Fruit fly (Drosophila melanogaster): Measurements from ENCODE around the gene GILT3.

The GILT3 gene

DNA sequence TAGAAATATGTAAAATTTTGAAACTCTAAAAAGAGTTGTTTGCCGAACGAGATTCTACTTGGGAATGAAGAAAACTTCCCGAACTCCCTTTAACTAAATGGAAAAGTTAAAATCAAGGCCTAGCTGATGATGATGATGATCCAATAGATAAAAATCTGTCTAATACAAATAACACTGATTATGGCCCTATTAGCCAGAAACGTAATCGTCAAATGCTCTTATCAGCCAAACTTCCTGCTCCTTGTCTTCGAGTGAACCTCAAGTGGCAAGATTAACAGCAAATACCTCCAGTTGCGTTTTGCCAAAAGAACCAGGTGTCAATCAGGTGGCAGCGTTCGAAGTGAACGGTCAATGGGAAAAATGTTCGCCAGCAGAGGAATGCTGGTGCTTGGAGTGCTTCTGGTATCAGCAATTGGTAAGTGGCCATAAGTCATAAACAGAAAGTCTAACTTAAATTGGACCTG is 23.2 kb downstream of the GILT3 start, which contains the start of the genes CG31468 and Gba1a:
Gene CG31468 (minus strand): TSS at position 51 of the 464 bp plus-strand sequence.
Gene Gba1a (plus strand): TSS at position 318 of the 464 bp plus-strand sequence.
- no peak for TF ChIP-seq pad (GFP tag; optimal IDR thresholded peaks at IDR 0.05)
- TF ChIP-seq kay (GFP tag; ENCODE audit: borderline replicate concordance): no peak
- no peak for TF ChIP-seq cnc (optimal IDR thresholded peaks at IDR 0.05)
- TF ChIP-seq CG5204 (GFP tag; optimal IDR thresholded peaks at IDR 0.05): no peak
- no peak for TF ChIP-seq CG7045 (GFP tag; optimal IDR thresholded peaks at IDR 0.05)
- TF ChIP-seq CG12768 (GFP tag; optimal IDR thresholded peaks at IDR 0.05): no peak
- no peak for TF ChIP-seq CG7101 (tag; optimal IDR thresholded peaks at IDR 0.05)
- no peak for TF ChIP-seq Crg-1 (GFP tag; optimal IDR thresholded peaks at IDR 0.05)
- TF ChIP-seq cic (GFP tag; optimal IDR thresholded peaks at IDR 0.05): no peak
- no peak for TF ChIP-seq CG33017 (tag; optimal IDR thresholded peaks at IDR 0.05)
- TF ChIP-seq Hr96 (GFP tag; optimal IDR thresholded peaks at IDR 0.05): no peak
- TF ChIP-seq tj (GFP tag; optimal IDR thresholded peaks at IDR 0.05): no peak
- no peak for TF ChIP-seq bab1 (GFP tag; optimal IDR thresholded peaks at IDR 0.05)
- no peak for TF ChIP-seq CG11617 (GFP tag; optimal IDR thresholded peaks at IDR 0.05)
- TF ChIP-seq Mnt (GFP tag; optimal IDR thresholded peaks at IDR 0.05): no peak

DNA sequence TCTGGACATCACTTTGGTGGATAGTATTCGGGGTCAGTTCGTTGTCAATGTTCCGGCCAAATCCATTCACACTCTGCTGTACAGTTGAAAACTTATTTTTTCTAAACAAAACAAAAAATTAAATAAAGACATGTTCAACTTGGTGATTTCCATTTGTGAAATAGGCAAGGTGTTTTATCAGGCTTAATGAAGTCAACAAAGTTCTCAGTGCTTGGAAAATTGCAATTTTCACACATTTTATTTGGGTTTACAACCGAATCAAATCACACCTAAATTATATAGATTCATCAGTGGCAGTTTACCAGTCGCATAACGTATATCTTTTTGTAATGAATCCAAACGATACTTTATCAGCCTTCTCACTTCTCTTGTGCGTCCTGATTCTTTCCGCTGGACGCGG is 25.3 kb downstream of the GILT3 start, which contains the start of gene Qsox4:
Gene Qsox4 (plus strand): TSS at position 301 of the 400 bp plus-strand sequence.
- TF ChIP-seq cic (GFP tag; optimal IDR thresholded peaks at IDR 0.05) (no peak), CG12768 (GFP tag; optimal IDR thresholded peaks at IDR 0.05) (no peak), ovo (GFP tag; optimal IDR thresholded peaks at IDR 0.05) (no peak), tj (GFP tag; optimal IDR thresholded peaks at IDR 0.05) (no peak), CG7045 (GFP tag; optimal IDR thresholded peaks at IDR 0.05) (no peak), CG11617 (GFP tag; optimal IDR thresholded peaks at IDR 0.05) (no peak), Crg-1 (GFP tag; optimal IDR thresholded peaks at IDR 0.05) (no peak)

DNA sequence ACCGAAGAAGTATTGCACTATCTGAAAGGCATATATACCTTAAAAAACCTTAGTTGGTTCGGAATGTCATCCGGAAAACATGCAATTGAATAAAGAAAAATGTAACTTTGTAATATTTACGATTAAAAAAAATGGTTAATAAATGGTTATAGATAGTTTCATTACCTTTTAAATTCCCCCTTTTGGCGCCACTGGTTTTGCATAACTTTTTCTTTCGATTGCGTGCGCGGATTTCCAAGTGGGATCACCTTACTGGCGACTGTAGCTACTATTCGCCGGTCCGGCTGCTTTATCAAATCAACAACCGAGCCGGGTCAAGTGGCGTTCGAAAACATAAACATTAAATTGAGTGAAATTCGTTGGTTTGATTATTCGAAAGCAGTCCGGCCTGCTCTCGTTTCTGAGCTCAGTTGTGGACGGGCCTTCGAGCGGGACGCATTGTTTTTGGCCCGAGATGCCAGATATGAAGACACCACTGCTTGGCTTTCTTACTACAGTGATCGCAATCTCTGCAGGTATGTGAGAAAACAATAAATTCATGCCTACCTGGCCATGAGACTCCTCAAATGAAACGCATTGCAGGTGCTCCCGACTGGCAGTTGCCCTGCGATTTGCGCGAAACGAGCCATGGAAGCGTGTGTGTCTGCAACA is 27.4 kb downstream of the GILT3 start, which contains the start of gene Gba1b:
Gene Gba1b (plus strand): TSS at position 422 of the 651 bp plus-strand sequence.
- TF ChIP-seq CG1620 (GFP tag; optimal IDR thresholded peaks at IDR 0.05) (no peak), pad (GFP tag; optimal IDR thresholded peaks at IDR 0.05) (no peak), cnc (optimal IDR thresholded peaks at IDR 0.05) (no peak), CG11617 (GFP tag; optimal IDR thresholded peaks at IDR 0.05) (no peak)

DNA sequence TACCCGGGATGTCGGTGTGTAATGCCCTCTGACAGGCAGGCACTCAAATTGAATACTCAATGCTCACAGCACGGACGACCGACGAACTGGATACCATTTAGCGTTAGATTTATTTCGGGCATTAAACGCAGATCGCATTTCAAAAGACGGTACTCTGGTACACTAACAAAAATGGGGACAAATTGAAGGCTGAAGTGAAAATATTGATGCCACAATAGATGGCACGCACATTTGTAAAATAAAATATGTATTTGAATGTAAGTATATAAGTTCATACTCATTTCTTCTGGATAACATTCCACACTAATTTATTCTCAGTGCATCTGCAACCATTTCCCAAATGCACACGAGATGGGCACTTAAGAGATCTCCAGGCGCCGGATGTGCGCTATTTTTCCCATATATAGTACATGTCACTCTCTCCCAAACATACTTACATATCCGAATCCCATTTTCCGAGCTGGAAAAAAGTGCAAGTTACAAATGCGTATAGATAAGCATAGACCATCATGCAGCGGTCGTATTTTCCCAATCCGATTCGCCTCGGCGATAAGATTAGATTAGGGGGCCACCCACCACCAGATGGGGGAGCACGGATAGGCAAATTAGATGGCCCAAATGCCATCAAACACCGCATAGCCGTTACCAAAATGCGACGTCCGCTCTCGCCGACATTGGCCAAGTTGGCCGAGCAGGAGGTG is 32.5 kb downstream of the GILT3 start, which contains the start of gene CG10301:
Gene CG10301 (plus strand): TSS at position 651 of the 701 bp plus-strand sequence.
- TF ChIP-seq CG11617 (GFP tag; optimal IDR thresholded peaks at IDR 0.05) (no peak), kay (GFP tag; ENCODE audit: borderline replicate concordance) (no peak), cic (GFP tag; optimal IDR thresholded peaks at IDR 0.05) (no peak), CG33017 (tag; optimal IDR thresholded peaks at IDR 0.05) (no peak), Mnt (GFP tag; optimal IDR thresholded peaks at IDR 0.05) (no peak), tj (GFP tag; optimal IDR thresholded peaks at IDR 0.05) (no peak), CG12768 (GFP tag; optimal IDR thresholded peaks at IDR 0.05) (no peak), ovo (GFP tag; optimal IDR thresholded peaks at IDR 0.05) (no peak), CG7045 (GFP tag; optimal IDR thresholded peaks at IDR 0.05) (no peak), pad (GFP tag; optimal IDR thresholded peaks at IDR 0.05) (no peak), toe (GFP tag; optimal IDR thresholded peaks at IDR 0.05) (no peak), Clk (GFP tag; optimal IDR thresholded peaks at IDR 0.05) (no peak), CG14711 (tag; optimal IDR thresholded peaks at IDR 0.05) (no peak), bab1 (GFP tag; optimal IDR thresholded peaks at IDR 0.05) (no peak), CG1620 (GFP tag; optimal IDR thresholded peaks at IDR 0.05) (no peak), cnc (optimal IDR thresholded peaks at IDR 0.05) (no peak), CG7101 (tag; optimal IDR thresholded peaks at IDR 0.05) (no peak), CG5204 (GFP tag; optimal IDR thresholded peaks at IDR 0.05) (no peak), Hr96 (GFP tag; optimal IDR thresholded peaks at IDR 0.05) (no peak)

- no peak for TF ChIP-seq CG14711 (tag; optimal IDR thresholded peaks at IDR 0.05)
- TF ChIP-seq tj (GFP tag; optimal IDR thresholded peaks at IDR 0.05): no peak
- peak; percentile 7 for TF ChIP-seq CG12768 (GFP tag; optimal IDR thresholded peaks at IDR 0.05)
- TF ChIP-seq cic (GFP tag; optimal IDR thresholded peaks at IDR 0.05): peak; percentile 53
These were observed 34.0 kb downstream of the GILT3 start, which contains the start of gene CG10300 for dm6 chr3R:23711195-23711594. TSS of gene CG10300 (plus strand) at chr3R:23711527.

- TF ChIP-seq Mnt (GFP tag; optimal IDR thresholded peaks at IDR 0.05) (no peak), tj (GFP tag; optimal IDR thresholded peaks at IDR 0.05) (peak; percentile 11), bab1 (GFP tag; optimal IDR thresholded peaks at IDR 0.05) (peak; percentile 4), Hr96 (GFP tag; optimal IDR thresholded peaks at IDR 0.05) (no peak), CG14711 (tag; optimal IDR thresholded peaks at IDR 0.05) (peak; percentile 22), CG7101 (tag; optimal IDR thresholded peaks at IDR 0.05) (no peak), pad (GFP tag; optimal IDR thresholded peaks at IDR 0.05) (no peak)
These were observed 36.7 kb downstream of the GILT3 start for dm6 chr3R:23713901-23714300.
